Worm (Caenorhabditis elegans) whole organism, mixed stage, embryonic: ENCODE results near the gene C28H8.3.

Experiments
- M03D4.4 ChIP-seq: sonication (generic microtip); optimal IDR thresholded peaks from 2 replicates; lab custom pipeline; 2017; ENCODE audit warnings: mild to moderate bottlenecking, missing genetic modification characterization, missing compliant biosample characterization
- bed-3 ChIP-seq: fragments of 200-800 bp; sonication (Bioruptor generic); optimal IDR thresholded peaks from 3 replicates; lab custom pipeline; 2018; ENCODE audit warnings: mild to moderate bottlenecking, missing genetic modification characterization, moderate library complexity, missing compliant biosample characterization
- blmp-1 ChIP-seq: fragments of 150-350 bp; optimal IDR thresholded peaks from 2 replicates; lab custom pipeline; 2014; ENCODE audit warnings: missing biosample characterization, missing genetic modification characterization
- ceh-39 ChIP-seq: fragments of 150-350 bp; optimal IDR thresholded peaks from 2 replicates; lab custom pipeline; 2014; ENCODE audit warnings: missing biosample characterization, missing genetic modification characterization
- ceh-83 ChIP-seq: fragments of 200-800 bp; sonication (Bioruptor generic); optimal IDR thresholded peaks from 2 replicates; lab custom pipeline; 2018; ENCODE audit warnings: mild to moderate bottlenecking, missing genetic modification characterization, missing compliant biosample characterization
- ces-1 ChIP-seq: fragments of 150-350 bp; optimal IDR thresholded peaks from 2 replicates; lab custom pipeline; 2014; ENCODE audit warnings: missing biosample characterization, missing genetic modification reagents, missing genetic modification characterization
- cnd-1 ChIP-seq: fragments of 200-800 bp; sonication (Bioruptor generic); optimal IDR thresholded peaks from 2 replicates; lab custom pipeline; 2018; ENCODE audit warnings: mild to moderate bottlenecking, missing genetic modification characterization, missing compliant biosample characterization
- elt-1 ChIP-seq: sonication (generic microtip); optimal IDR thresholded peaks from 2 replicates; lab custom pipeline; 2017; ENCODE audit warnings: missing genetic modification characterization, mild to moderate bottlenecking, missing compliant biosample characterization, antibody characterized with exemption, moderate library complexity, borderline replicate concordance; ENCODE audit not compliant: insufficient read depth
- elt-3 ChIP-seq: fragments of 150-350 bp; optimal IDR thresholded peaks from 2 replicates; lab custom pipeline; 2014; ENCODE audit warnings: missing biosample characterization, missing genetic modification characterization
- flh-1 ChIP-seq: fragments of 200-800 bp; sonication (Bioruptor generic); optimal IDR thresholded peaks from 2 replicates; lab custom pipeline; 2018; ENCODE audit warnings: mild to moderate bottlenecking, missing genetic modification characterization, moderate library complexity, missing compliant biosample characterization
- ham-2 ChIP-seq: fragments of 200-800 bp; sonication (Bioruptor generic); optimal IDR thresholded peaks from 2 replicates; lab custom pipeline; 2018; ENCODE audit warnings: mild to moderate bottlenecking, missing genetic modification characterization, missing compliant biosample characterization
- hlh-1 ChIP-seq: fragments of 150-350 bp; optimal IDR thresholded peaks from 2 replicates; lab custom pipeline; 2014; ENCODE audit warnings: missing biosample characterization, missing genetic modification reagents, missing genetic modification characterization
- lin-13 ChIP-seq: fragments of 150-350 bp; optimal IDR thresholded peaks from 2 replicates; lab custom pipeline; 2014; ENCODE audit warnings: missing biosample characterization, missing genetic modification characterization
- lin-32 ChIP-seq: fragments of 200-800 bp; sonication (Bioruptor generic); optimal IDR thresholded peaks from 2 replicates; lab custom pipeline; 2018; ENCODE audit warnings: mild to moderate bottlenecking, missing genetic modification characterization, missing compliant biosample characterization
- lsy-2 ChIP-seq: fragments of 150-350 bp; optimal IDR thresholded peaks from 2 replicates; lab custom pipeline; 2014; ENCODE audit warnings: missing biosample characterization, missing genetic modification characterization
- mab-5 ChIP-seq: fragments of 150-350 bp; optimal IDR thresholded peaks from 2 replicates; lab custom pipeline; 2014; ENCODE audit warnings: missing biosample characterization, missing genetic modification characterization
- mep-1 ChIP-seq: fragments of 150-350 bp; optimal IDR thresholded peaks from 2 replicates; lab custom pipeline; 2017; ENCODE audit warnings: missing biosample characterization, missing genetic modification reagents, missing genetic modification characterization, inconsistent platforms
- mls-2 ChIP-seq: sonication (generic microtip); optimal IDR thresholded peaks from 2 replicates; lab custom pipeline; 2016; ENCODE audit warnings: mild to moderate bottlenecking, missing genetic modification characterization, moderate library complexity, missing compliant biosample characterization
- nhr-2 ChIP-seq: fragments of 150-350 bp; optimal IDR thresholded peaks from 2 replicates; lab custom pipeline; 2014; ENCODE audit warnings: missing biosample characterization, missing genetic modification characterization
- nhr-237 ChIP-seq: fragments of 150-350 bp; optimal IDR thresholded peaks from 2 replicates; lab custom pipeline; 2014; ENCODE audit warnings: missing biosample characterization, missing genetic modification characterization
- nhr-28 ChIP-seq: fragments of 150-350 bp; optimal IDR thresholded peaks from 2 replicates; lab custom pipeline; 2014; ENCODE audit warnings: missing biosample characterization, missing genetic modification characterization
- nhr-76 ChIP-seq: sonication (generic microtip); optimal IDR thresholded peaks from 2 replicates; lab custom pipeline; 2017; ENCODE audit warnings: missing biosample characterization, missing genetic modification characterization
- pha-4 ChIP-seq: fragments of 150-350 bp; optimal IDR thresholded peaks from 2 replicates; lab custom pipeline; 2018; ENCODE audit warnings: missing biosample characterization, missing genetic modification reagents, missing genetic modification characterization
- sem-2 ChIP-seq: fragments of 200-800 bp; sonication (Bioruptor generic); optimal IDR thresholded peaks from 2 replicates; lab custom pipeline; 2018; ENCODE audit warnings: mild to moderate bottlenecking, missing genetic modification characterization, missing compliant biosample characterization
- snpc-4 ChIP-seq: fragments of 150-350 bp; optimal IDR thresholded peaks from 2 replicates; lab custom pipeline; 2014; ENCODE audit warnings: missing biosample characterization, missing genetic modification characterization
- sptf-1 ChIP-seq: sonication (generic microtip); optimal IDR thresholded peaks from 2 replicates; lab custom pipeline; 2017; ENCODE audit warnings: mild to moderate bottlenecking, missing genetic modification characterization, moderate library complexity, missing compliant biosample characterization
- unc-120 ChIP-seq: sonication (generic microtip); optimal IDR thresholded peaks from 2 replicates; lab custom pipeline; 2017; ENCODE audit warnings: missing genetic modification characterization, missing compliant biosample characterization; ENCODE audit not compliant: poor library complexity, severe bottlenecking
- unc-39 ChIP-seq: fragments of 150-350 bp; optimal IDR thresholded peaks from 2 replicates; lab custom pipeline; 2014; ENCODE audit warnings: missing biosample characterization, missing genetic modification characterization
- unc-62 ChIP-seq: fragments of 150-350 bp; optimal IDR thresholded peaks from 2 replicates; lab custom pipeline; 2014; ENCODE audit warnings: missing biosample characterization, missing genetic modification reagents, missing genetic modification characterization
- zip-8 ChIP-seq: fragments of 150-350 bp; optimal IDR thresholded peaks from 2 replicates; lab custom pipeline; 2014; ENCODE audit warnings: missing biosample characterization, missing genetic modification characterization

The C28H8.3 gene

ce11 chrIII:5939453-5940296 is 31.2 kb downstream of the C28H8.3 start, which contains the start of gene ubq-1:
ubq-1 (plus strand) TSS chrIII:5940254.
- TF ChIP-seq cnd-1 (tag; lab: Kevin White, UChicago) (peak; percentile 58), mls-2 (tag; lab: Kevin White, UChicago) (peak; percentile 50), unc-39 (tag; lab: Kevin White, UChicago) (no peak), M03D4.4 (tag; lab: Kevin White, UChicago) (peak; percentile 66)

DNA sequence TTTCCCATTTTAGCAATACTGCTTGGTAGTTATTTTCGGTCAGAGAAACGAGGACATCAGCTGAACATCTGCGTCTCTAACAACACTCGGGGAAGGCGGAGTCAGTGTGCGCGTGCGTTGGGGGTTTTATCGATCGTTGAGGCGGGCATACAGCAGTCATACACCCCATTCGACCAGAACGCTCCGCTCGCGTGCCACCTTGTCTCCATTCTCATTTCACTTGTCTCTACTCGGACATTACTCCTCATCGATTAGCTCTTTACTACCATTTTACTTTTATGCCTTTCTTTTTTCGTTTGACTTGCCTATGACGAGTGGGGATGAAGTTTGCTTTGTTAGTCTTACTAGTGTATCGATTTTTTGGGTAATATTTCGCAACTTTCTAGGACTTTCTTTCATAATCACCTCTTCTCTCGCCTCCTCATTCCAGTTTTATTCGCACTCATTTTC is 32.0 kb downstream of the C28H8.3 start:
- TF ChIP-seq nhr-237 (tag; lab: Kevin White, UChicago) (no peak), unc-39 (tag; lab: Kevin White, UChicago) (no peak), lin-13 (tag; lab: Kevin White, UChicago) (no peak), sptf-1 (tag; lab: Kevin White, UChicago) (no peak), mls-2 (tag; lab: Kevin White, UChicago) (no peak), nhr-28 (tag; lab: Kevin White, UChicago) (no peak), ceh-83 (GFP tag; lab: Kevin White, UChicago) (no peak), sem-2 (no peak), lsy-2 (tag; lab: Kevin White, UChicago) (peak; percentile 19), nhr-76 (no peak), elt-1 (tag; lab: Kevin White, UChicago) (no peak), snpc-4 (tag; lab: Kevin White, UChicago) (no peak), mep-1 (tag; lab: Kevin White, UChicago) (peak; percentile 45), unc-120 (tag; lab: Kevin White, UChicago) (peak; percentile 79), mab-5 (tag; lab: Kevin White, UChicago) (no peak), unc-62 (GFP tag; lab: Kevin White, UChicago) (peak; percentile 30), zip-8 (no peak), bed-3 (GFP tag; lab: Kevin White, UChicago) (no peak), nhr-2 (tag; lab: Kevin White, UChicago) (no peak), cnd-1 (tag; lab: Kevin White, UChicago) (no peak), lin-32 (GFP tag; lab: Kevin White, UChicago) (peak; percentile 46), pha-4 (tag; lab: Kevin White, UChicago) (no peak), ceh-39 (tag; lab: Kevin White, UChicago) (peak; percentile 61), blmp-1 (no peak), ces-1 (GFP tag; lab: Kevin White, UChicago) (peak; percentile 13), flh-1 (no peak), hlh-1 (peak; percentile 14), elt-3 (tag; lab: Kevin White, UChicago) (no peak)

DNA sequence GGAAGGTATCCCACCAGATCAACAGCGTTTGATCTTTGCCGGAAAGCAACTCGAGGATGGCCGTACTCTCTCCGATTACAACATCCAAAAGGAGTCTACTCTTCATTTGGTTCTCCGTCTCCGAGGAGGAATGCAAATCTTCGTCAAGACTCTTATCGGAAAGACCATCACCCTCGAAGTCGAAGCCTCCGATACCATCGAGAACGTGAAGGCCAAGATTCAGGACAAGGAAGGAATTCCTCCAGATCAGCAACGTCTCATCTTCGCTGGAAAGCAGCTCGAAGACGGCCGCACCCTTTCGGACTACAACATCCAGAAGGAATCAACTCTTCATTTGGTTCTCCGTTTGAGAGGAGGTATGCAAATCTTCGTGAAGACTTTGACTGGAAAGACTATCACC is 33.6 kb downstream of the C28H8.3 start:
- peak; percentile 84 for TF ChIP-seq elt-1 (tag; lab: Kevin White, UChicago)
- TF ChIP-seq ham-2 (GFP tag; lab: Kevin White, UChicago) = peak; percentile 42
- TF ChIP-seq ceh-83 (GFP tag; lab: Kevin White, UChicago) = no peak
- TF ChIP-seq sem-2 = no peak
- no peak for TF ChIP-seq ces-1 (GFP tag; lab: Kevin White, UChicago)
- no peak for TF ChIP-seq elt-3 (tag; lab: Kevin White, UChicago)
- TF ChIP-seq sptf-1 (tag; lab: Kevin White, UChicago) = no peak
- no peak for TF ChIP-seq nhr-76
- TF ChIP-seq snpc-4 (tag; lab: Kevin White, UChicago) = no peak
- TF ChIP-seq, all 35 proteins: peak for 2

DNA sequence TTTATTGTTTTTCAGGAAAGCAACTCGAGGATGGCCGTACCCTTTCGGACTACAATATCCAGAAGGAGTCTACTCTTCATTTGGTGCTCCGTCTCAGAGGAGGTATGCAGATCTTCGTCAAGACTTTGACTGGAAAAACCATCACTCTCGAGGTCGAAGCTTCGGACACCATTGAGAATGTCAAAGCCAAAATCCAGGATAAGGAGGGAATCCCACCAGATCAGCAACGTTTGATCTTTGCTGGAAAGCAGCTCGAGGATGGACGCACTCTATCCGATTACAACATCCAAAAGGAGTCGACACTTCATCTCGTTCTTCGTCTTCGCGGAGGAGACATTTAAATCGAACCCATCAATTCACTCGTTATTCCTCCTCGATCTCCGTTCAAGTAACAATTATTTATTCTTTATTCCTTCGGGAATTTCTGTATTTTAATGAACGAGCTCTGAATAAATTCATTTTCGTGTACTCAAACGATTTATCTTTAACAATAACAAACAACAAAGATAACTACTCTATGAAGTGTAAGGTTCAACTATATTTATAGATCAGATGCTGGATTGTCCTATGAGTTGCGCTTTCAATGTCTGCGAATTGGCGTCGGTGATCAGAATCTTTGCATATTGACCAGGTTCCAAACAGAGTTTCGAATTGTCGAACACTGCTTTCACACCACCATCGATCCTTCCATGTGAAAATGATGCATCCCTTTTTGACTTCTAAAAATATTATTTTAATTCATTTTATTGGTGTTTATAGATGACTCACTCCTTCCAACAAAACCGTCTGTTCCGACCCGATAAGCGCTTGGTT is 35.1 kb downstream of the C28H8.3 start:
- no peak for TF ChIP-seq sptf-1 (tag; lab: Kevin White, UChicago)
- peak; percentile 3 for TF ChIP-seq lin-32 (GFP tag; lab: Kevin White, UChicago)
- TF ChIP-seq ceh-83 (GFP tag; lab: Kevin White, UChicago) = peak; percentile 78
- no peak for TF ChIP-seq elt-1 (tag; lab: Kevin White, UChicago)
- no peak for TF ChIP-seq pha-4 (tag; lab: Kevin White, UChicago)
- TF ChIP-seq nhr-2 (tag; lab: Kevin White, UChicago) = no peak
